Worm (Caenorhabditis elegans) whole organism, L3 larva: ENCODE data around the gene col-33.

Experiments used
- ama-1 ChIP-seq: fragments of 150-350 bp; optimal IDR thresholded peaks from 2 replicates; lab custom pipeline; 2018
- mdl-1 ChIP-seq: fragments of 150-350 bp; optimal IDR thresholded peaks from 2 replicates; lab custom pipeline; 2014; ENCODE audit warnings: missing biosample characterization, missing genetic modification characterization
- nhr-43 ChIP-seq: sonication (generic microtip); optimal IDR thresholded peaks from 2 replicates; lab custom pipeline; 2016; ENCODE audit warnings: mild to moderate bottlenecking, missing genetic modification characterization, missing compliant biosample characterization; ENCODE audit not compliant: poor library complexity, severe bottlenecking
- ztf-11 ChIP-seq: fragments of 150-350 bp; optimal IDR thresholded peaks from 2 replicates; lab custom pipeline; 2014; ENCODE audit warnings: missing biosample characterization, missing genetic modification characterization

DNA sequence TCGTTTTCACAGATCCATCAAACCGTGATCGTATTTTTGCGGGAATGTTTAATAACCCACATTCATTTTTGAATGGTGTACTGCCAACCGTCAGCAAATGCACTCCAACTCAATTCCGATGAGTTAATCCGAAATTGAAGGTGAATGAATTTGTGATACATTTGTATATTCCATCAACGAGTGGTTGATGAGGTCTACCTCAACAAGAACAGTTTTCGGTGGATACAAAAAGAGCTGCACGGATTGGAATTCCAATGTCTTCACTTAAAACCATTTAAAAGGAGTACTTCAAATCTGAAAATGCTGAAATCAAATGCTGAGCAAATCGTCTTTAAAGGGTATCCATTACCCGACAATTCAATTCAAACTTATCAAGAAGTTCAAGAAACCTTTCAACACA lies 26.2 kb downstream of the col-33 start, which contains the start of gene F15E6.5:
- no peak for TF ChIP-seq nhr-43
- no peak for TF ChIP-seq ztf-11
- TF ChIP-seq ama-1 = no peak
- no peak for TF ChIP-seq mdl-1 (tag; lab: Kevin White, UChicago)
